Fruit fly (Drosophila melanogaster): ENCODE measurements around the gene Vps60.

Gene Vps60

dm6 chr3L:17658423-17659267 is 37.2 kb upstream of the Vps60 start (continued):
- peak; percentile 80 for TF ChIP-seq CG30403 (GFP tag; optimal IDR thresholded peaks at IDR 0.05)
- TF ChIP-seq unpg (GFP tag; optimal IDR thresholded peaks at IDR 0.05), result peak; percentile 91
- peak; percentile 85 for TF ChIP-seq maf-S (GFP tag; optimal IDR thresholded peaks at IDR 0.05)
- peak; percentile 78 for TF ChIP-seq Dad (GFP tag; optimal IDR thresholded peaks at IDR 0.05)
- peak; percentile 91 for TF ChIP-seq Mrtf (GFP tag; IDR thresholded peaks at IDR 0.05)
- peak; percentile 89 for TF ChIP-seq Sox102F (GFP tag; optimal IDR thresholded peaks at IDR 0.05)
- peak; percentile 87 for TF ChIP-seq bcd (GFP tag; optimal IDR thresholded peaks at IDR 0.05)
- peak; percentile 88 for TF ChIP-seq gem (tag; optimal IDR thresholded peaks at IDR 0.05)
- TF ChIP-seq danr (GFP tag; IDR thresholded peaks at IDR 0.05), result peak; percentile 83
- TF ChIP-seq sens-2 (GFP tag; IDR thresholded peaks at IDR 0.05), result peak; percentile 81
- no peak for TF ChIP-seq Dp (GFP tag; optimal IDR thresholded peaks at IDR 0.05)
- TF ChIP-seq HLH54F (GFP tag; optimal IDR thresholded peaks at IDR 0.05), result peak; percentile 94
- TF ChIP-seq corto (GFP tag; optimal IDR thresholded peaks at IDR 0.05), result peak; percentile 53
- TF ChIP-seq Rfx (GFP tag; IDR thresholded peaks at IDR 0.05), result peak; percentile 98
- TF ChIP-seq Hr3 (GFP tag; optimal IDR thresholded peaks at IDR 0.05), result peak; percentile 75
- peak; percentile 99 for TF ChIP-seq Ets65A (GFP tag)
- peak; percentile 93 for TF ChIP-seq CG14441 (GFP tag; IDR thresholded peaks at IDR 0.05)
- TF ChIP-seq CG13287 (GFP tag; IDR thresholded peaks at IDR 0.05; ENCODE audit: partially characterized antibody), result no peak
- peak; percentile 83 for TF ChIP-seq Myb (GFP tag; optimal IDR thresholded peaks at IDR 0.05)
- TF ChIP-seq Usf (GFP tag; optimal IDR thresholded peaks at IDR 0.05), result peak; percentile 45
- TF ChIP-seq Gsc (GFP tag; IDR thresholded peaks at IDR 0.05), result no peak
- peak; percentile 95 for TF ChIP-seq shn (GFP tag; optimal IDR thresholded peaks at IDR 0.05)
- peak; percentile 80 for TF ChIP-seq CG1647 (GFP tag; optimal IDR thresholded peaks at IDR 0.05)
- TF ChIP-seq BtbVII (GFP tag; optimal IDR thresholded peaks at IDR 0.05), result peak; percentile 89
- peak; percentile 92 for TF ChIP-seq so (GFP tag; IDR thresholded peaks at IDR 0.05)
- peak; percentile 46 for TF ChIP-seq CG8359 (GFP tag; optimal IDR thresholded peaks at IDR 0.05; ENCODE audit: borderline replicate concordance)
- peak; percentile 84 for TF ChIP-seq CG17568 (GFP tag; optimal IDR thresholded peaks at IDR 0.05)
- peak; percentile 70 for TF ChIP-seq jing (GFP tag; optimal IDR thresholded peaks at IDR 0.05)
- peak; percentile 74; the same call in 1 of the 2 replicates for TF ChIP-seq ham (GFP tag; IDR thresholded peaks at IDR 0.05)
- TF ChIP-seq CG3281 (GFP tag; optimal IDR thresholded peaks at IDR 0.05), result peak; percentile 89
- TF ChIP-seq D (optimal IDR thresholded peaks at IDR 0.05), result no peak
- TF ChIP-seq D (GFP tag; optimal IDR thresholded peaks at IDR 0.05), result peak; percentile 56
- no peak for TF ChIP-seq CG9797 (GFP tag; optimal IDR thresholded peaks at IDR 0.05)
- TF ChIP-seq insv (GFP tag; optimal IDR thresholded peaks at IDR 0.05), result peak in 1 of 2 experiments; percentile 4
- peak; percentile 93 for TF ChIP-seq Atf6 (GFP tag; IDR thresholded peaks at IDR 0.05)
- peak; percentile 42 for TF ChIP-seq Sox100B (GFP tag; optimal IDR thresholded peaks at IDR 0.05)
- TF ChIP-seq H2.0 (GFP tag; IDR thresholded peaks at IDR 0.05), result peak; percentile 89
- peak; percentile 84 for TF ChIP-seq CG10147 (GFP tag; optimal IDR thresholded peaks at IDR 0.05)
- peak; percentile 72 for TF ChIP-seq CG32767 (GFP tag; IDR thresholded peaks at IDR 0.05)
- TF ChIP-seq fd102C (GFP tag; optimal IDR thresholded peaks at IDR 0.05), result no peak
- TF ChIP-seq CG12659 (GFP tag; optimal IDR thresholded peaks at IDR 0.05), result peak; percentile 86
- peak; percentile 63 for TF ChIP-seq Spps (tag; optimal IDR thresholded peaks at IDR 0.05)
- no peak for TF ChIP-seq CG1832 (GFP tag; optimal IDR thresholded peaks at IDR 0.05)
- peak; percentile 93 for TF ChIP-seq dysf (GFP tag; IDR thresholded peaks at IDR 0.05)
- TF ChIP-seq Aef1 (GFP tag; IDR thresholded peaks at IDR 0.05), result peak; percentile 92
- peak; percentile 90 for TF ChIP-seq ttk (GFP tag; IDR thresholded peaks at IDR 0.05)
- peak; percentile 92 for TF ChIP-seq bab2 (GFP tag; optimal IDR thresholded peaks at IDR 0.05)
- TF ChIP-seq CG14050 (GFP tag; IDR thresholded peaks at IDR 0.05), result peak; percentile 85
- TF ChIP-seq CG3163 (GFP tag; optimal IDR thresholded peaks at IDR 0.05), result peak; percentile 73
- TF ChIP-seq dati (GFP tag; IDR thresholded peaks at IDR 0.05), result peak; percentile 76

Data from whole organism, embryonic.